Fruit fly (Drosophila melanogaster): ENCODE data around the gene RpL27A.

dm6 chr2L:4417982-4418381 lies 40.2 kb downstream of the RpL27A start:
- TF ChIP-seq CG8478 (optimal IDR thresholded peaks at IDR 0.05) (no peak), CTCF (optimal IDR thresholded peaks at IDR 0.05) (peak; percentile 87 to 94)
